In the genomic region with DNA sequence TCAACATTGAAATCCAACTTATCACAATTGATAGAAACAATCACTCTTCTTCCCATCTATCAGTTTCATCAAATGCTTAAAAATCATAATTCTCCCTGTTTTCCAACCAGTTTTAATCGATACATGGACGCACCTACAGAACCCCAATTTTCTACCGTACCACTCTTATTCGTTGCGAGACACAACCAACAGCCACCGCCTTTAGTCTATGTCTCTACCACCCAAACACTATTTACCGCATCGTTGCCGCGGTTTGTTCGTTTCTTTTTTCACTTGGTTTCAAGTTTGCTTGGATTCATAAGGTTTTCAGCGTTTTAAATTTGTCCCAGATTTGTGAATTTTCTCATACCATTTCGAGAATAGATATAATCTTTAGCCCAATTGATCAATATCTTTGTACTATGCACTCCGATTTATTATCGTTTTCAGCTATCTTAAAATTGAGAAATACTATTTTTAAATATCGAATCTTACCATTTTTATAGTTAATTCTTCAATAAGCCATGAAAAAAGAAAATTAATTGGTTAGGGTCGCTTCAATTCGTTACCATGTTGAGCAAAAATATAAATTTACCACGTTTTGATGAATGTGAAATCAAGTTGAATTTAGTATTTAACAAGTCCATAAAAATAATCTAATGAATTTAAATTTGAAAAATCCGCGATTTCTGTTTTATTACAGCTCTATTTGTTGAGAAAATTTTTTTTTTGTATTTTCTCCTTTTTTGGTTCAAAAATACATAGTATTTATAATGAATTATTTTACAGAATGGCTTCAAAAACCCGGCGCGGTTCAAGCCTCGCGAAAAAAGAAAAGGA, we compare ENCODE assay signal across 7 worm cellular contexts.
TF ChIP-seq lines count a peak whose summit lies in the region.

A gene (plus strand): TSS at position 769 of the 819 bp plus-strand sequence.

TF ChIP-seq in whole organism, L1 larva, 84 proteins besides CTCF, POLR2A, EP300 and RAD21 (continues in another document):
- peak; percentile 21 for TF ChIP-seq skn-1 (tag; optimal IDR thresholded peaks at IDR 0.05; lab: Kevin White, UChicago)
- TF ChIP-seq blmp-1 (tag; optimal IDR thresholded peaks at IDR 0.05; lab: Kevin White, UChicago), result peak; percentile 50
- no peak for TF ChIP-seq nhr-77 (tag; optimal IDR thresholded peaks at IDR 0.05; lab: Kevin White, UChicago)
- peak; percentile 3 for TF ChIP-seq C16A3.4 (tag; optimal IDR thresholded peaks at IDR 0.05; lab: Kevin White, UChicago)
- TF ChIP-seq alr-1 (tag; optimal IDR thresholded peaks at IDR 0.05; lab: Kevin White, UChicago; ENCODE audit: borderline replicate concordance), result no peak
- peak; percentile 3 to 72 for TF ChIP-seq lin-35 (GFP tag; optimal IDR thresholded peaks at IDR 0.05; lab: Kevin White, UChicago)
- peak in 2 of 3 experiments; percentile 36 to 55 for TF ChIP-seq dpl-1 (GFP tag; optimal IDR thresholded peaks at IDR 0.05; lab: Kevin White, UChicago)
- TF ChIP-seq efl-1 (optimal IDR thresholded peaks at IDR 0.05; lab: Kevin White, UChicago), result peak; percentile 42 to 58
- peak; percentile 16 to 86 for TF ChIP-seq efl-1 (GFP tag; optimal IDR thresholded peaks at IDR 0.05 in 1 of 2; lab: Kevin White, UChicago)
- TF ChIP-seq snu-23 (GFP tag; optimal IDR thresholded peaks at IDR 0.05; lab: Kevin White, UChicago), result peak; percentile 23
- no peak for TF ChIP-seq ceh-82 (tag; optimal IDR thresholded peaks at IDR 0.05; lab: Kevin White, UChicago)

TF ChIP-seq in whole organism, L2 larva, 48 proteins besides CTCF, POLR2A, EP300 and RAD21:
- TF ChIP-seq nhr-129 (tag; optimal IDR thresholded peaks at IDR 0.05; lab: Kevin White, UChicago) (peak; percentile 34), lsy-2 (tag; optimal IDR thresholded peaks at IDR 0.05; lab: Kevin White, UChicago) (peak; percentile 19 to 96), sma-3 (GFP tag; optimal IDR thresholded peaks at IDR 0.05; lab: Kevin White, UChicago) (no peak), unc-55 (GFP tag; optimal IDR thresholded peaks at IDR 0.05; lab: Kevin White, UChicago) (peak; percentile 43), C34F6.9 (tag; optimal IDR thresholded peaks at IDR 0.05; lab: Kevin White, UChicago) (peak; percentile 11)

TF ChIP-seq in whole organism, L3 larva, 47 proteins besides CTCF, POLR2A, EP300 and RAD21 (continues in another document):
- TF ChIP-seq unc-39 (tag; optimal IDR thresholded peaks at IDR 0.05; lab: Kevin White, UChicago) (no peak), ceh-82 (tag; optimal IDR thresholded peaks at IDR 0.05; lab: Kevin White, UChicago) (no peak), hmg-11 (tag; optimal IDR thresholded peaks at IDR 0.05; lab: Kevin White, UChicago) (peak; percentile 28), nhr-28 (tag; optimal IDR thresholded peaks at IDR 0.05; lab: Kevin White, UChicago) (no peak), nhr-12 (tag; optimal IDR thresholded peaks at IDR 0.05; lab: Kevin White, UChicago) (no peak), snpc-4 (tag; optimal IDR thresholded peaks at IDR 0.05; lab: Kevin White, UChicago) (no peak), nhr-43 (tag; optimal IDR thresholded peaks at IDR 0.05; lab: Kevin White, UChicago; ENCODE audit: poor library complexity, severe bottlenecking) (no peak), daf-12 (tag; optimal IDR thresholded peaks at IDR 0.05; lab: Kevin White, UChicago) (no peak), ceh-16 (tag; optimal IDR thresholded peaks at IDR 0.05; lab: Kevin White, UChicago) (no peak), pha-4 (tag; optimal IDR thresholded peaks at IDR 0.05; lab: Kevin White, UChicago) (peak; percentile 62), mdl-1 (tag; optimal IDR thresholded peaks at IDR 0.05; lab: Kevin White, UChicago) (no peak), nhr-23 (tag; optimal IDR thresholded peaks at IDR 0.05; lab: Kevin White, UChicago) (peak; percentile 11), lsy-12 (tag; optimal IDR thresholded peaks at IDR 0.05; lab: Kevin White, UChicago) (no peak)

TF ChIP-seq in whole organism, L4 larva, 104 proteins besides CTCF, POLR2A, EP300 and RAD21:
- TF ChIP-seq dpl-1 (GFP tag; optimal IDR thresholded peaks at IDR 0.05; lab: Kevin White, UChicago), result peak; percentile 38
- peak; percentile 68 for TF ChIP-seq aha-1 (tag; lab: Kevin White, UChicago)
- TF ChIP-seq daf-16 (GFP tag; optimal IDR thresholded peaks at IDR 0.05; lab: Kevin White, UChicago), result no peak
- TF ChIP-seq daf-16 (tag; optimal IDR thresholded peaks at IDR 0.05; lab: Kevin White, UChicago), result peak; percentile 12
- TF ChIP-seq ama-1 (optimal IDR thresholded peaks at IDR 0.05; lab: Kevin White, UChicago), result peak; percentile 32
- TF ChIP-seq lim-7 (GFP tag; IDR thresholded peaks at IDR 0.05; lab: Robert Waterston, UW), result no peak
- TF ChIP-seq F10B5.3 (tag; optimal IDR thresholded peaks at IDR 0.05; lab: Kevin White, UChicago), result no peak
- peak in 1 of 2 experiments; percentile 96 for TF ChIP-seq lsy-2 (tag; optimal IDR thresholded peaks at IDR 0.05; lab: Kevin White, UChicago)
- TF ChIP-seq T20F7.1 (GFP tag; optimal IDR thresholded peaks at IDR 0.05; lab: Kevin White, UChicago), result peak; percentile 13
- peak; percentile 72 for TF ChIP-seq mes-2 (tag; optimal IDR thresholded peaks at IDR 0.05; lab: Kevin White, UChicago; ENCODE audit: poor library complexity, severe bottlenecking)
- TF ChIP-seq dmd-6 (GFP tag; IDR thresholded peaks at IDR 0.05; lab: Robert Waterston, UW), result no peak
- TF ChIP-seq unc-62 (GFP tag; optimal IDR thresholded peaks at IDR 0.05 in 1 of 2; lab: Kevin White, UChicago), result peak in 1 of 2 experiments; percentile 93
- TF ChIP-seq unc-62 (tag; optimal IDR thresholded peaks at IDR 0.05; lab: Kevin White, UChicago), result no peak

TF ChIP-seq in whole organism, late embryonic, 69 proteins besides CTCF, POLR2A, EP300 and RAD21:
- TF ChIP-seq ttx-3 (tag; optimal IDR thresholded peaks at IDR 0.05; lab: Kevin White, UChicago), result no peak
- TF ChIP-seq pag-3 (tag; optimal IDR thresholded peaks at IDR 0.05; lab: Kevin White, UChicago; ENCODE audit: borderline replicate concordance), result no peak
- peak; percentile 53 for TF ChIP-seq nfya-1 (tag; optimal IDR thresholded peaks at IDR 0.05; lab: Kevin White, UChicago)

TF ChIP-seq in whole organism, mixed stage, embryonic, 35 proteins besides CTCF, POLR2A, EP300 and RAD21:
- TF ChIP-seq pha-4 (tag; optimal IDR thresholded peaks at IDR 0.05; lab: Kevin White, UChicago) (no peak), M03D4.4 (tag; optimal IDR thresholded peaks at IDR 0.05; lab: Kevin White, UChicago) (no peak), ceh-39 (tag; optimal IDR thresholded peaks at IDR 0.05; lab: Kevin White, UChicago) (peak; percentile 34), lin-32 (GFP tag; optimal IDR thresholded peaks at IDR 0.05; lab: Kevin White, UChicago) (no peak), mab-5 (tag; optimal IDR thresholded peaks at IDR 0.05; lab: Kevin White, UChicago) (no peak), lsy-2 (tag; optimal IDR thresholded peaks at IDR 0.05; lab: Kevin White, UChicago) (peak; percentile 93), ces-1 (GFP tag; optimal IDR thresholded peaks at IDR 0.05; lab: Kevin White, UChicago) (peak; percentile 8), ceh-83 (GFP tag; optimal IDR thresholded peaks at IDR 0.05; lab: Kevin White, UChicago) (no peak), cnd-1 (tag; optimal IDR thresholded peaks at IDR 0.05; lab: Kevin White, UChicago) (no peak), sem-2 (GFP tag; optimal IDR thresholded peaks at IDR 0.05; lab: Kevin White, UChicago) (no peak), mep-1 (tag; optimal IDR thresholded peaks at IDR 0.05; lab: Kevin White, UChicago) (peak; percentile 49), hlh-1 (tag; optimal IDR thresholded peaks at IDR 0.05; lab: Kevin White, UChicago) (peak; percentile 39), sptf-1 (tag; optimal IDR thresholded peaks at IDR 0.05; lab: Kevin White, UChicago) (no peak), bed-3 (GFP tag; optimal IDR thresholded peaks at IDR 0.05; lab: Kevin White, UChicago) (no peak)

TF ChIP-seq in whole organism, young adult, 124 proteins besides CTCF, POLR2A, EP300 and RAD21:
- TF ChIP-seq F33H1.4 (GFP tag; IDR thresholded peaks at IDR 0.05; lab: Robert Waterston, UW), result 0 out of 2 replicates have a peak, but pooled peaks have one; percentile 12
- TF ChIP-seq lin-40 (tag; optimal IDR thresholded peaks at IDR 0.05; lab: Kevin White, UChicago), result no peak
